Worm (Caenorhabditis elegans) whole organism, L3 larva: ENCODE results near the gene fli-1.
A peak's percentile ranks its signal among the peaks of the same experiment; 100 is the strongest.

Experiments used
- aly-2 ChIP-seq: fragments of 150-350 bp; optimal IDR thresholded peaks from 2 replicates; lab custom pipeline; 2014; ENCODE audit warnings: missing biosample characterization, missing genetic modification characterization
- ama-1 ChIP-seq: fragments of 150-350 bp; optimal IDR thresholded peaks from 2 replicates; lab custom pipeline; 2018
- elt-2 ChIP-seq: sonication (generic microtip); optimal IDR thresholded peaks from 2 replicates; lab custom pipeline; 2016; ENCODE audit warnings: missing genetic modification reagents, mild to moderate bottlenecking, missing genetic modification characterization, missing compliant biosample characterization
- hmg-11 ChIP-seq: sonication (generic microtip); optimal IDR thresholded peaks from 2 replicates; lab custom pipeline; 2016; ENCODE audit warnings: missing genetic modification characterization, missing compliant biosample characterization
- lin-15B ChIP-seq: fragments of 150-350 bp; optimal IDR thresholded peaks from 2 replicates; lab custom pipeline; 2014; ENCODE audit warnings: missing biosample characterization, missing genetic modification characterization
- lin-39 ChIP-seq: fragments of 150-350 bp; optimal IDR thresholded peaks from 2 replicates; lab custom pipeline; 2018; ENCODE audit warnings: missing biosample characterization, missing genetic modification reagents, missing genetic modification characterization
- nfya-1 ChIP-seq: sonication (generic microtip); optimal IDR thresholded peaks from 2 replicates; lab custom pipeline; 2017; ENCODE audit warnings: missing genetic modification characterization, mild to moderate bottlenecking, missing compliant biosample characterization, antibody characterized with exemption, moderate library complexity; ENCODE audit not compliant: insufficient read depth
- nhr-237 ChIP-seq: fragments of 150-350 bp; optimal IDR thresholded peaks from 2 replicates; lab custom pipeline; 2014; ENCODE audit warnings: missing biosample characterization, missing genetic modification characterization
- nhr-77 ChIP-seq: fragments of 150-350 bp; optimal IDR thresholded peaks from 2 replicates; lab custom pipeline; 2014; ENCODE audit warnings: missing biosample characterization, missing genetic modification characterization
- tbx-2 ChIP-seq: sonication (generic microtip); optimal IDR thresholded peaks from 2 replicates; lab custom pipeline; 2016; ENCODE audit warnings: mild to moderate bottlenecking, missing genetic modification characterization, missing compliant biosample characterization

fli-1 gene

DNA sequence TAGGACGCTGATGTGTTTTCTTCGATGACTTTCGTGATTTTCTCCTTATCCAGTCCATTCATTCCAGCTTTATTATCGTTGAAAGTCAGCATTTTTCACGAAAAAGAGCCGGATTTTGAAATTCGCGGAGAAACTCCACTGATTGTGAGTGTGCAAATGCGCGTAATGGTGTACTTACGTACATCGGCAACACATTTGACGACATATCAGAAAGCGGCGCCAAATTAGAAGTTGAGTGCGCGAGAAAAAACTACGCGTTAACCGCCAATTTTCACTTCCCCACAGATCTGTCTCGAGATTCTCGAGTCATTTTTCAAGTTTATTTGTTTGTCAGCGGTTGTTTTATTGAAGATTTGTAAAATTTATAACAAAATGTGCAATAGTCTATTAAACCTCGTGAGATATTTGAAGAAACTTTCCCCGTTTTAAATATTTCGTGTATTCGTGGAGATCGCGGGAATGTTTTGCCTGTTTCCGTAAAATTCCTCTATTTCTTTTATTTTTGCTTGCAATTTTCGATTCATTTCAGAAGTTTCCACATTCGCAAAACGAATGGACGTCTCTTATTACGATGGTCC, 55.0 kb downstream of the fli-1 start, which contains the start of the genes polk-1 and gpr-1:
polk-1 (minus strand) TSS at position 186 of the 578 bp plus-strand sequence.
gpr-1 (plus strand) TSS at position 528 of the 578 bp plus-strand sequence.
- TF ChIP-seq nhr-77 (tag; lab: Kevin White, UChicago) (no peak), tbx-2 (tag; lab: Kevin White, UChicago) (no peak), hmg-11 (no peak), nhr-237 (tag; lab: Kevin White, UChicago) (no peak), ama-1 (lab: Kevin White, UChicago) (no peak), elt-2 (tag; lab: Kevin White, UChicago) (no peak), nfya-1 (tag; lab: Kevin White, UChicago) (peak; percentile 36), aly-2 (no peak), lin-15B (tag; lab: Kevin White, UChicago) (peak; percentile 57), lin-39 (peak; percentile 6)
